Worm (Caenorhabditis elegans) whole organism, L2 larva: ENCODE data around the gene trmt-10A.
A peak's percentile ranks its signal among the peaks of the same experiment; 100 is the strongest.

ENCODE experiments used
- C34F6.9 ChIP-seq: fragments of 150-350 bp; optimal IDR thresholded peaks from 2 replicates; lab custom pipeline; 2014; ENCODE audit warnings: missing biosample characterization, missing genetic modification characterization
- F13H6.1 ChIP-seq: sonication (generic microtip); optimal IDR thresholded peaks from 2 replicates; lab custom pipeline; 2016; ENCODE audit warnings: missing genetic modification characterization, missing compliant biosample characterization
- R02D3.7 ChIP-seq: fragments of 150-350 bp; optimal IDR thresholded peaks from 2 replicates; lab custom pipeline; 2014; ENCODE audit warnings: missing biosample characterization, missing genetic modification characterization
- ZK546.5 ChIP-seq: sonication (generic microtip); optimal IDR thresholded peaks from 2 replicates; lab custom pipeline; 2017; ENCODE audit warnings: missing biosample characterization, missing genetic modification characterization
- aly-2 ChIP-seq: fragments of 150-350 bp; optimal IDR thresholded peaks from 2 replicates; lab custom pipeline; 2014; ENCODE audit warnings: missing biosample characterization, missing genetic modification characterization
- ama-1 ChIP-seq: fragments of 150-350 bp; optimal IDR thresholded peaks from 2 replicates; lab custom pipeline; 2018; ENCODE audit warnings: inconsistent platforms
- blmp-1 ChIP-seq: sonication (generic microtip); optimal IDR thresholded peaks from 2 replicates; lab custom pipeline; 2017; ENCODE audit warnings: missing genetic modification characterization, mild to moderate bottlenecking, missing compliant biosample characterization, antibody characterized with exemption, moderate library complexity; ENCODE audit not compliant: insufficient read depth
- ceh-16 ChIP-seq: fragments of 150-350 bp; optimal IDR thresholded peaks from 2 replicates; lab custom pipeline; 2014; ENCODE audit warnings: missing biosample characterization, missing genetic modification characterization
- crh-2 ChIP-seq: sonication (generic microtip); optimal IDR thresholded peaks from 2 replicates; lab custom pipeline; 2017; ENCODE audit warnings: missing biosample characterization, missing genetic modification characterization
- dmd-4 ChIP-seq: sonication (generic microtip); optimal IDR thresholded peaks from 2 replicates; lab custom pipeline; 2017; ENCODE audit warnings: missing biosample characterization, missing genetic modification characterization
- egl-27 ChIP-seq: sonication (generic microtip); optimal IDR thresholded peaks from 3 replicates; lab custom pipeline; 2017; ENCODE audit warnings: missing biosample characterization, missing genetic modification reagents, missing genetic modification characterization
- elt-3 ChIP-seq: sonication (generic microtip); optimal IDR thresholded peaks from 2 replicates; lab custom pipeline; 2017; ENCODE audit warnings: missing biosample characterization, missing genetic modification characterization
- gmeb-1 ChIP-seq: fragments of 150-350 bp; optimal IDR thresholded peaks from 2 replicates; lab custom pipeline; 2014; ENCODE audit warnings: missing biosample characterization, missing genetic modification characterization
- lin-11 ChIP-seq: fragments of 150-350 bp; sonication (generic microtip); optimal IDR thresholded peaks from 2 replicates; lab custom pipeline; 2014; ENCODE audit warnings: missing biosample characterization, missing genetic modification characterization, inconsistent platforms, mixed read lengths
- lin-13 ChIP-seq: fragments of 150-350 bp; optimal IDR thresholded peaks from 2 replicates; lab custom pipeline; 2014; ENCODE audit warnings: missing biosample characterization, missing genetic modification reagents, missing genetic modification characterization
- lsy-2 ChIP-seq, 2 experiments: fragments of 150-350 bp in 1 of 2; sonication (generic microtip) in 1 of 2; optimal IDR thresholded peaks; 2 replicates each; lab custom pipeline; 2014 to 2017; ENCODE audit warnings: missing biosample characterization in 2 of 2, missing genetic modification characterization in 2 of 2
- mab-5 ChIP-seq: fragments of 150-350 bp; optimal IDR thresholded peaks from 2 replicates; lab custom pipeline; 2014; ENCODE audit warnings: missing biosample characterization, missing genetic modification characterization
- mdl-1 ChIP-seq, 2 experiments: fragments of 150-350 bp in 1 of 2; sonication (generic microtip) in 1 of 2; optimal IDR thresholded peaks; 2 replicates each; lab custom pipeline; 2017; ENCODE audit warnings: missing biosample characterization in 2 of 2, missing genetic modification characterization in 2 of 2
- nhr-12 ChIP-seq: fragments of 150-350 bp; optimal IDR thresholded peaks from 2 replicates; lab custom pipeline; 2014; ENCODE audit warnings: missing biosample characterization, missing genetic modification characterization
- nhr-129 ChIP-seq: fragments of 150-350 bp; optimal IDR thresholded peaks from 2 replicates; lab custom pipeline; 2014; ENCODE audit warnings: missing biosample characterization, missing genetic modification characterization
- nhr-23 ChIP-seq: fragments of 150-350 bp; optimal IDR thresholded peaks from 2 replicates; lab custom pipeline; 2014; ENCODE audit warnings: missing biosample characterization, missing genetic modification reagents, missing genetic modification characterization
- nhr-237 ChIP-seq: fragments of 150-350 bp; optimal IDR thresholded peaks from 2 replicates; lab custom pipeline; 2014; ENCODE audit warnings: missing biosample characterization, missing genetic modification characterization
- nhr-25 ChIP-seq: fragments of 150-350 bp; sonication (generic microtip); optimal IDR thresholded peaks from 3 replicates; lab custom pipeline; 2014; ENCODE audit warnings: missing biosample characterization, missing genetic modification characterization
- nhr-77 ChIP-seq: fragments of 150-350 bp; optimal IDR thresholded peaks from 2 replicates; lab custom pipeline; 2014; ENCODE audit warnings: missing biosample characterization, missing genetic modification characterization
- peb-1 ChIP-seq: fragments of 150-350 bp; optimal IDR thresholded peaks from 2 replicates; lab custom pipeline; 2014; ENCODE audit warnings: missing biosample characterization, missing genetic modification characterization
- skn-1 ChIP-seq: sonication (generic microtip); optimal IDR thresholded peaks from 2 replicates; lab custom pipeline; 2017; ENCODE audit warnings: missing biosample characterization, missing genetic modification characterization
- sma-9 ChIP-seq, 2 experiments: fragments of 150-350 bp in 1 of 2; sonication (generic microtip) in 1 of 2; optimal IDR thresholded peaks; 2 replicates each; lab custom pipeline; 2014 to 2016; ENCODE audit warnings: missing genetic modification characterization in 2 of 2, mild to moderate bottlenecking in 1 of 2, missing biosample characterization in 1 of 2, missing compliant biosample characterization in 1 of 2, missing genetic modification reagents in 1 of 2, moderate library complexity in 1 of 2
- snpc-4 ChIP-seq: fragments of 150-350 bp; optimal IDR thresholded peaks from 2 replicates; lab custom pipeline; 2014; ENCODE audit warnings: missing biosample characterization, missing genetic modification characterization
- unc-39 ChIP-seq: fragments of 150-350 bp; optimal IDR thresholded peaks from 2 replicates; lab custom pipeline; 2014; ENCODE audit warnings: missing biosample characterization, missing genetic modification characterization
- unc-62 ChIP-seq: fragments of 150-350 bp; optimal IDR thresholded peaks from 2 replicates; lab custom pipeline; 2014; ENCODE audit warnings: missing biosample characterization, missing genetic modification reagents, missing genetic modification characterization
- ztf-1 ChIP-seq: fragments of 200-800 bp; sonication (Bioruptor generic); conservative IDR thresholded peaks from 2 replicates; pipeline ENCODE4 v1.3.6; 2022; ENCODE audit warnings: missing genetic modification characterization, missing compliant biosample characterization
- ztf-11 ChIP-seq: sonication (generic microtip); optimal IDR thresholded peaks from 2 replicates; lab custom pipeline; 2017; ENCODE audit warnings: missing biosample characterization, missing genetic modification characterization
- ztf-4 ChIP-seq: fragments of 150-350 bp; optimal IDR thresholded peaks from 2 replicates; lab custom pipeline; 2014; ENCODE audit warnings: missing biosample characterization, missing genetic modification characterization

The trmt-10A gene

DNA sequence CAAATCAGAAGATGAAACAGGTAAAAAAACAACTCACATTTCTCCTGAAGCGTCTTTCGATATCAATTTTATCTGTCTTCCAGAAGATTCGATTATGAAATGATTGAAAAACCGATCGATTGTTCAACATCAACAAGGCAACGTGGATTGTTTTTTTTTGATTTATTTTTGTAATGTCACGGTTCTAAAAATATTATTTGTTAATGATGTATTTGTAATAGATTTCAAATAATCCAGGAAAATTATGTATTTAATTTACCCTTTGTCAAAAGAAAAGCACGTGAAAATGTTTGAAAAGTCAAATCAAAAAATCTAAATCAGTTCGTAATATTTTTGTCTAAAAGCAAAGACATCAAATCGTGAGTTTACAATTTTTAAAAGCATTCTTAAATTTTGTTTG lies 37.1 kb upstream of the trmt-10A start, which contains the start of the genes kin-5 and C47E12.11:
TSS of gene kin-5 (minus strand) at position 101 of the 400 bp plus-strand sequence.
TSS of gene C47E12.11 (plus strand) at position 320 of the 400 bp plus-strand sequence.
- TF ChIP-seq nhr-77 (tag; lab: Kevin White, UChicago) (no peak), skn-1 (tag; lab: Kevin White, UChicago) (no peak), elt-3 (no peak), ztf-11 (tag; lab: Kevin White, UChicago) (no peak), snpc-4 (tag; lab: Kevin White, UChicago) (no peak), egl-27 (tag; lab: Kevin White, UChicago) (no peak), peb-1 (tag; lab: Kevin White, UChicago) (no peak), lin-13 (GFP tag; lab: Kevin White, UChicago) (no peak)
- TF ChIP-seq, all 48 proteins: peak for 0

DNA sequence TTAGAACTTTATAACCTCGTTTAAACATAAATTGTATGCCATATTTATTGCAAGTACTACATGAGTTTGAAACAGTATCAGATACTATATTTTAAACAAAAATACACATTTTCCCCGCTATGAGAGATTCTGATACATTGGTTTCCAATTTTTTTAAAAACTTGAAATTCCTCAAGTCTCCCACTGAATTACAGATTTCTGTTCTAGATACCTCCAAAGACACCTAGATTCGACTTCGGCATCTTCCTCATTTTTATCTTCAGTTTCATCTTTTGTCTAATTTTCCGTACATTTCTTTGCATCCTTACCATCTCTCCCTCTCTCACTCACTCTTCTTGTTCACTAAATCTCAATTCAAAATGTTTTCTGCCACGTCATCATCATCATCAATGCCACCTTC lies 31.9 kb upstream of the trmt-10A start, which contains the start of gene T13H10.2:
TSS of gene T13H10.2 (plus strand) at position 301 of the 400 bp plus-strand sequence.
- TF ChIP-seq ama-1 (lab: Kevin White, UChicago) (no peak), crh-2 (tag; lab: Kevin White, UChicago) (peak; percentile 56)

DNA sequence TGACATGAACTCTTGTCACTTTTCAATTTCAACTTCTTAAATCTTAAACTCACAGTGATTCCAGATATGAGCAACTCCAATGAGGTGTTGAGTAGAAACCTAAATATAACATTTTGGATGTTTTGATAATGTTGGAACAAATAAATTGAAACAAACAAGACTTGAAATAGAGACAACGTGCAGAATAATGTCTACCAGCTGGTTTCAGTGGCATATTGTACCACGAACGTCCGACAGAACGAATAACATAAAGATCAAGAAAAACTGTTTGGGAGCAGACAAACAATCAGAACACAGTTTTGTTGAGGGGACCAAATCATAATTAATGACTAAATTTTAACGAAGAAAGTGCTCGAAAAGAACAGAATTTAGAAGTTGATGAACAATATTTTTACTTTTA lies 21.3 kb upstream of the trmt-10A start, which contains the start of gene gon-1:
TSS of gene gon-1 (minus strand) at position 101 of the 400 bp plus-strand sequence.
- no peak for TF ChIP-seq crh-2 (tag; lab: Kevin White, UChicago)
- TF ChIP-seq nhr-25 (tag; lab: Kevin White, UChicago) = no peak
- TF ChIP-seq nhr-12 (tag; lab: Kevin White, UChicago) = no peak
- no peak for TF ChIP-seq R02D3.7
- no peak for TF ChIP-seq nhr-237 (tag; lab: Kevin White, UChicago)
- no peak for TF ChIP-seq aly-2 (tag; lab: Kevin White, UChicago)
- no peak for TF ChIP-seq ceh-16 (tag; lab: Kevin White, UChicago)
- TF ChIP-seq nhr-23 (tag; lab: Kevin White, UChicago) = no peak
- TF ChIP-seq peb-1 (tag; lab: Kevin White, UChicago) = no peak

DNA sequence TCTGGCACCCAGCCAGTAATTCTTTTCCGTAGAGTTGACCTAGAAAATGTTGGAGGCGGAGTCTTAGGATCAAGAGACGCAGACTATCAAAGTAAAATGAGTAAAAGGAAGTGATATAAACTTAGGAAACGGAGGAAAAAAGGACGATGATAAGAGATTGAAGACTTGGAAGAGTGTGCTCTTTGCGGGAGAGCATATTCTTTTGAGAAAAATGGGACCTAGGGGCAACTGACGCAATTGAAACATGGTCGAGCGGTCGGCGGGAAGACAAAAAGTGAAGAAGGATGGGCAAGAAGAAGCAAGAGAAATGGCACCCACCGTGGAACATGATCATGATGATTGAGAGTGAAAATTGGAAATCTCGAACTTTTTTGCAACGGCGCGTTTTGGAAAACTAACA lies 16.0 kb upstream of the trmt-10A start:
- TF ChIP-seq ztf-1 (GFP tag; lab: Robert Waterston, UW) (no peak), F13H6.1 (peak; percentile 28), sma-9 (GFP tag; optimal IDR thresholded peaks at IDR 0.05; lab: Kevin White, UChicago) (peak; percentile 45), sma-9 (tag; optimal IDR thresholded peaks at IDR 0.05; lab: Kevin White, UChicago) (no peak), ztf-11 (tag; lab: Kevin White, UChicago) (no peak), nhr-129 (tag; lab: Kevin White, UChicago) (peak; percentile 55)

DNA sequence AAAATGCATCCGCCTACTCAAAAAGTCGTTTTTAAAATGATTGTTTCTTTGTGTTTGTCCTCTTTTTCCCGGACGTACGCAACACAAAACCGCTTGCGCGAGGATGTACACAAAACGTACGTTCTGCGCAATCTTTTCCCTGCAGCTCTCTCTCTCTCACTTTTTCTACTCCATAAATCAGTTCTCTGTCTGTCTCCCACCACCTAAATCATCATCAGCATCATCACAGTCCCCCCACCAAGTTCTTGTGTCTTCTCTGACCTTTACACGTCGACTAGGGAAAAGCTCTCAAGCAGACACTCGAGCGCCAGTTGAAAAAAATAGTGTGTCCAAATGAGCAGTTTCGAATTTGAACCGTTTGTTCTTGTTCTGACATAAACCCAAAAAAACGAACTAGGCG lies 12.3 kb upstream of the trmt-10A start:
- TF ChIP-seq nhr-12 (tag; lab: Kevin White, UChicago) = no peak
- no peak for TF ChIP-seq sma-9 (GFP tag; optimal IDR thresholded peaks at IDR 0.05; lab: Kevin White, UChicago)
- TF ChIP-seq sma-9 (tag; optimal IDR thresholded peaks at IDR 0.05; lab: Kevin White, UChicago) = no peak
- TF ChIP-seq lsy-2 (tag; optimal IDR thresholded peaks at IDR 0.05; lab: Kevin White, UChicago) = no peak
- TF ChIP-seq nhr-129 (tag; lab: Kevin White, UChicago) = peak; percentile 15
- TF ChIP-seq gmeb-1 (tag; lab: Kevin White, UChicago) = no peak
- no peak for TF ChIP-seq lin-11 (tag; lab: Kevin White, UChicago)
- TF ChIP-seq ZK546.5 (tag; lab: Kevin White, UChicago) = no peak
- TF ChIP-seq ama-1 (lab: Kevin White, UChicago) = no peak

DNA sequence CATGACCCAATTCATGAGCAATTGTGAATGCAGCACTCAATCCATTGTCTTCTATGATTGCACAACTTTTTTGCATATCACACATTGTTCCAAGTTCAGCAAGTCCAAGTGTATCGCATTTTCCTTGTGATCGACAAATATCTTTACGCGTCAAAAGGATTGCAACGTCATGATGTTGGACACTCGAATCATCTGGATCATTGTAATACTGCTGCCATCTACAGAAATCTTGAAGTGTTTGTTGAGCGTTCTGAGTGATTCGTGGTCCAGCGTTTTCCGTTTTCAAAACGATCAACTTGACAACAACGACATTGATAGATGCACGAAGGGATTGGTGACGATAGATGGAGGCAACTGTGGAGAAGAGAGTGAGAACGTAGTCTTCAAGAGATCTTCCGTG lies 11.2 kb upstream of the trmt-10A start:
- TF ChIP-seq aly-2 (tag; lab: Kevin White, UChicago) (no peak), skn-1 (tag; lab: Kevin White, UChicago) (no peak), unc-62 (GFP tag; lab: Kevin White, UChicago) (no peak), C34F6.9 (tag; lab: Kevin White, UChicago) (no peak), ztf-4 (tag; lab: Kevin White, UChicago) (no peak), nhr-77 (tag; lab: Kevin White, UChicago) (no peak), dmd-4 (tag; lab: Kevin White, UChicago) (no peak), F13H6.1 (no peak), blmp-1 (no peak), nhr-129 (tag; lab: Kevin White, UChicago) (no peak), egl-27 (tag; lab: Kevin White, UChicago) (no peak), ztf-11 (tag; lab: Kevin White, UChicago) (no peak), mab-5 (tag; lab: Kevin White, UChicago) (no peak), unc-39 (tag; lab: Kevin White, UChicago) (no peak), mdl-1 (tag; optimal IDR thresholded peaks at IDR 0.05; lab: Kevin White, UChicago) (no peak), nhr-25 (tag; lab: Kevin White, UChicago) (no peak)
